Worm (Caenorhabditis elegans) whole organism, L2 larva: ENCODE data around the gene srd-35.

Experiments
- ceh-16 ChIP-seq: fragments of 150-350 bp; optimal IDR thresholded peaks from 2 replicates; lab custom pipeline; 2014; ENCODE audit warnings: missing biosample characterization, missing genetic modification characterization
- fos-1 ChIP-seq: fragments of 150-350 bp; optimal IDR thresholded peaks from 2 replicates; lab custom pipeline; 2014; ENCODE audit warnings: missing biosample characterization, missing genetic modification characterization
- lin-13 ChIP-seq: fragments of 150-350 bp; optimal IDR thresholded peaks from 2 replicates; lab custom pipeline; 2014; ENCODE audit warnings: missing biosample characterization, missing genetic modification reagents, missing genetic modification characterization
- peb-1 ChIP-seq: fragments of 150-350 bp; optimal IDR thresholded peaks from 2 replicates; lab custom pipeline; 2014; ENCODE audit warnings: missing biosample characterization, missing genetic modification characterization
- zag-1 ChIP-seq: fragments of 150-350 bp; optimal IDR thresholded peaks from 2 replicates; lab custom pipeline; 2014; ENCODE audit warnings: missing biosample characterization, missing genetic modification characterization
- ztf-1 ChIP-seq: fragments of 200-800 bp; sonication (Bioruptor generic); conservative IDR thresholded peaks from 2 replicates; pipeline ENCODE4 v1.3.6; 2022; ENCODE audit warnings: missing genetic modification characterization, missing compliant biosample characterization
- ztf-11 ChIP-seq: sonication (generic microtip); optimal IDR thresholded peaks from 2 replicates; lab custom pipeline; 2017; ENCODE audit warnings: missing biosample characterization, missing genetic modification characterization
- ztf-4 ChIP-seq: fragments of 150-350 bp; optimal IDR thresholded peaks from 2 replicates; lab custom pipeline; 2014; ENCODE audit warnings: missing biosample characterization, missing genetic modification characterization

DNA sequence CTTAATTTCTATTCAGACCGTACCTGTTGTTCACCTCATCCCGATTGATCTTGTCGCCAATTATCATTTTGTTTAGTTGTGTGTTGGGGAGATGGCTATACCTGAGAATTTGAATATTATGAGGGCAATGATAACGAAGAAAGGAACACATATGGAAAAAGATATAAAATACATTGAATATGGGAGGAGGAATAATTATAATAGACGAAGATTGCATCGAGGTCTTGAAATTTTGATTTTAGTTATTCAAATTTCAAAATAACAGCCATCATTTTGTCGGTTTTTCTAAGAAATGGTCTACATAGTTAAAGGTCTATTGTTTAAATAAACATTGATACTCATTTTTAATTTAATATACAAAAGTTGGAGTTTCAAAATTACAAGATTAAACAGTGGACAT is 22.9 kb downstream of the srd-35 start, which contains the start of gene shw-3:
- TF ChIP-seq ztf-11 (tag; lab: Kevin White, UChicago): no peak
- TF ChIP-seq zag-1 (tag; lab: Kevin White, UChicago): no peak
- TF ChIP-seq fos-1 (tag; lab: Kevin White, UChicago): no peak
- TF ChIP-seq lin-13 (GFP tag; lab: Kevin White, UChicago): no peak
- TF ChIP-seq ztf-1: no peak
- no peak for TF ChIP-seq peb-1 (tag; lab: Kevin White, UChicago)
- no peak for TF ChIP-seq ztf-4
- no peak for TF ChIP-seq ceh-16 (tag; lab: Kevin White, UChicago)
